Worm (Caenorhabditis elegans): ENCODE measurements around the gene srt-20.
"Not testable (repeated sequence)": the region's sequence is repeated elsewhere in the genome, so short reads cannot be mapped to it uniquely, and the experiment has no call there.

srt-20 gene

ce11 chrV:4293425-4293824 lies 14.8 kb upstream of the srt-20 start, which contains the start of gene srh-194:
TSS of gene srh-194 (minus strand) at chrV:4293525.
- TF ChIP-seq mab-5 (tag; optimal IDR thresholded peaks at IDR 0.05); ceh-39 (tag; optimal IDR thresholded peaks at IDR 0.05); ham-2 (GFP tag; optimal IDR thresholded peaks at IDR 0.05): not testable (repeated sequence)

ce11 chrV:4290093-4290492 lies 11.5 kb upstream of the srt-20 start, which contains the start of gene srh-193:
TSS of gene srh-193 (minus strand) at chrV:4290193.
- not testable (repeated sequence) for TF ChIP-seq snpc-4, nhr-237, pha-4 (tag; optimal IDR thresholded peaks at IDR 0.05)

- TF ChIP-seq pha-4 (tag; optimal IDR thresholded peaks at IDR 0.05); lin-32 (GFP tag; optimal IDR thresholded peaks at IDR 0.05); elt-1 (tag; optimal IDR thresholded peaks at IDR 0.05; ENCODE audit: borderline replicate concordance, insufficient read depth): not testable (repeated sequence)
Observed at ce11 chrV:4284737-4285136, 6.1 kb upstream of the srt-20 start, which contains the start of gene srt-19. TSS of gene srt-19 (plus strand) at chrV:4285037.

- not testable (repeated sequence) for TF ChIP-seq nhr-12, lin-13, unc-39 (tag; optimal IDR thresholded peaks at IDR 0.05)
Observed at ce11 chrV:4281699-4282098, 3.1 kb upstream of the srt-20 start, which contains the start of gene srt-37. TSS of gene srt-37 (minus strand) at chrV:4281799.

ce11 chrV:4273372-4273771 lies 5.3 kb downstream of the srt-20 start:
- TF ChIP-seq unc-62 (GFP tag; optimal IDR thresholded peaks at IDR 0.05) (no peak), zip-8 (tag; optimal IDR thresholded peaks at IDR 0.05) (no peak), tbx-8 (GFP tag; optimal IDR thresholded peaks at IDR 0.05) (no peak), ceh-43 (GFP tag; optimal IDR thresholded peaks at IDR 0.05) (no peak), lin-13 (tag; optimal IDR thresholded peaks at IDR 0.05) (no peak), nhr-2 (tag; optimal IDR thresholded peaks at IDR 0.05) (no peak)

ce11 chrV:4271258-4271657 lies 7.4 kb downstream of the srt-20 start, which contains the start of gene srt-38:
TSS of gene srt-38 (minus strand) at chrV:4271358.
- TF ChIP-seq ceh-43 (GFP tag; optimal IDR thresholded peaks at IDR 0.05); nhr-28 (tag; optimal IDR thresholded peaks at IDR 0.05); elt-3 (tag; optimal IDR thresholded peaks at IDR 0.05): not testable (repeated sequence)

- not testable (repeated sequence) for TF ChIP-seq elt-1 (tag; optimal IDR thresholded peaks at IDR 0.05; ENCODE audit: borderline replicate concordance, insufficient read depth); ceh-39 (tag; optimal IDR thresholded peaks at IDR 0.05); zip-8 (tag; optimal IDR thresholded peaks at IDR 0.05)
Observed at ce11 chrV:4268213-4268612, 10.4 kb downstream of the srt-20 start, which contains the start of gene srt-36. TSS of gene srt-36 (minus strand) at chrV:4268313.

ce11 chrV:4264516-4264915 lies 14.1 kb downstream of the srt-20 start, which contains the start of gene srt-35:
TSS of gene srt-35 (minus strand) at chrV:4264616.
- no peak for TF ChIP-seq sem-2 (GFP tag; optimal IDR thresholded peaks at IDR 0.05)
- TF ChIP-seq unc-39 (tag; optimal IDR thresholded peaks at IDR 0.05) = no peak
- no peak for TF ChIP-seq blmp-1 (tag; optimal IDR thresholded peaks at IDR 0.05)
- no peak for TF ChIP-seq elt-3 (tag; optimal IDR thresholded peaks at IDR 0.05)
- TF ChIP-seq nhr-2 (tag; optimal IDR thresholded peaks at IDR 0.05) = no peak
- no peak for TF ChIP-seq M03D4.4 (tag; optimal IDR thresholded peaks at IDR 0.05)
- no peak for TF ChIP-seq sptf-1 (tag; optimal IDR thresholded peaks at IDR 0.05)
- no peak for TF ChIP-seq unc-62 (GFP tag; optimal IDR thresholded peaks at IDR 0.05)
- TF ChIP-seq flh-1 (GFP tag; optimal IDR thresholded peaks at IDR 0.05) = no peak
- TF ChIP-seq pha-4 (tag; optimal IDR thresholded peaks at IDR 0.05) = no peak
- no peak for TF ChIP-seq cnd-1 (tag; optimal IDR thresholded peaks at IDR 0.05)
- no peak for TF ChIP-seq zip-8 (tag; optimal IDR thresholded peaks at IDR 0.05)
- TF ChIP-seq ces-1 (GFP tag; optimal IDR thresholded peaks at IDR 0.05) = no peak
- TF ChIP-seq ztf-11 (tag; optimal IDR thresholded peaks at IDR 0.05) = no peak
- no peak for TF ChIP-seq ham-2 (GFP tag; optimal IDR thresholded peaks at IDR 0.05)
